Worm (Caenorhabditis elegans) whole organism, young adult: ENCODE measurements around the gene mett-10.

Source experiments
- F57A8.1 ChIP-seq: fragments of 200-800 bp; sonication (Bioruptor generic); optimal IDR thresholded peaks from 2 replicates; lab custom pipeline; 2018; ENCODE audit warnings: mild to moderate bottlenecking, missing genetic modification characterization, moderate library complexity, missing compliant biosample characterization
- Y53F4B.3 ChIP-seq: fragments of 200-800 bp; sonication (Bioruptor generic); IDR thresholded peaks from 2 replicates; pipeline ENCODE4 v1.3.6; 2022; ENCODE audit warnings: missing genetic modification reagents, missing genetic modification characterization, missing compliant biosample characterization
- hlh-12 ChIP-seq: sonication (generic microtip); optimal IDR thresholded peaks from 2 replicates; lab custom pipeline; 2016; ENCODE audit warnings: missing genetic modification characterization, missing compliant biosample characterization
- pha-4 ChIP-seq: fragments of 150-350 bp; sonication (generic microtip); optimal IDR thresholded peaks from 2 replicates; lab custom pipeline; 2014; ENCODE audit warnings: missing biosample characterization, missing genetic modification reagents, missing genetic modification characterization
- sea-2 ChIP-seq: fragments of 200-800 bp; sonication (Bioruptor generic); IDR thresholded peaks from 2 replicates; pipeline ENCODE4 v1.3.6; 2022; ENCODE audit warnings: missing genetic modification characterization, missing compliant biosample characterization
- tlf-1 ChIP-seq: fragments of 200-800 bp; sonication (Bioruptor generic); optimal IDR thresholded peaks from 2 replicates; lab custom pipeline; 2018; ENCODE audit warnings: mild to moderate bottlenecking, missing genetic modification characterization, missing compliant biosample characterization
- unc-62 ChIP-seq: fragments of 150-350 bp; optimal IDR thresholded peaks from 2 replicates; lab custom pipeline; 2014; ENCODE audit warnings: missing biosample characterization, missing genetic modification reagents, missing genetic modification characterization

DNA sequence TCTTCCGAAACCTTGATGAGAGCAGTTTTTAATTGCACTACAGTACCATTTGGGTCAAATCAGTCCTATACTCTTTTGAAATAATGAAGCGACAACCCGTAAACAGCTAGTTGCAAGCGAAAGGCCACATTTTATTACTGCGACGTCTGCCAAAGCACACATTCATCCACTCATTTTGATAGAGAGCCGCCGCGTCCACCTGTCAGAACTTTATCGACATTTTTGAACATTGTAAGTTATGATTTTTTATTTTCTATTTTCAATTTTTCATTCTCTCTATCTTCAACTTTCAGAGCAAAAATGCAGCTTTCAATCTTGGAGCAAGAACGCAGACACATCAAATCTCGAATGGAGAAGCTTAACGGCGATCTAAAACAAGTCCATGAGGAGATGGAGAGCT is 25.9 kb downstream of the mett-10 start, which contains the start of gene K08E5.6:
- TF ChIP-seq sea-2 (no peak), hlh-12 (tag; lab: Kevin White, UChicago) (no peak), pha-4 (tag; lab: Kevin White, UChicago) (no peak), Y53F4B.3 (GFP tag; lab: Robert Waterston, UW) (no peak), F57A8.1 (no peak), unc-62 (GFP tag; lab: Kevin White, UChicago) (no peak), tlf-1 (no peak)
